Worm (Caenorhabditis elegans) whole organism, late embryonic: ENCODE results near the gene K10D2.8.

Experiments
- C08G9.2 ChIP-seq: sonication (generic microtip); optimal IDR thresholded peaks from 2 replicates; lab custom pipeline; 2016; ENCODE audit warnings: mild to moderate bottlenecking, missing genetic modification characterization, moderate library complexity, missing compliant biosample characterization
- C38D4.7 ChIP-seq: fragments of 200-800 bp; sonication (Bioruptor generic); optimal IDR thresholded peaks from 2 replicates; lab custom pipeline; 2018; ENCODE audit warnings: mild to moderate bottlenecking, missing genetic modification characterization, moderate library complexity, missing compliant biosample characterization
- K02D7.2 ChIP-seq: sonication (generic microtip); optimal IDR thresholded peaks from 2 replicates; lab custom pipeline; 2017; ENCODE audit warnings: mild to moderate bottlenecking, missing genetic modification characterization, missing compliant biosample characterization
- ama-1 ChIP-seq: fragments of 150-350 bp; optimal IDR thresholded peaks from 2 replicates; lab custom pipeline; 2014
- ceh-14 ChIP-seq: sonication (generic microtip); optimal IDR thresholded peaks from 2 replicates; lab custom pipeline; 2016; ENCODE audit warnings: missing genotype, missing genetic modification characterization, missing compliant biosample characterization
- ceh-18 ChIP-seq: sonication (generic microtip); optimal IDR thresholded peaks from 2 replicates; lab custom pipeline; 2016; ENCODE audit warnings: missing genetic modification characterization, missing compliant biosample characterization
- ceh-2 ChIP-seq: sonication (generic microtip); optimal IDR thresholded peaks from 2 replicates; lab custom pipeline; 2016; ENCODE audit warnings: missing genotype, missing genetic modification characterization, missing compliant biosample characterization
- ceh-22 ChIP-seq: sonication (generic microtip); optimal IDR thresholded peaks from 2 replicates; lab custom pipeline; 2017; ENCODE audit warnings: missing biosample characterization, missing genetic modification characterization
- ceh-30 ChIP-seq: fragments of 150-350 bp; optimal IDR thresholded peaks from 2 replicates; lab custom pipeline; 2014; ENCODE audit warnings: missing biosample characterization, missing genetic modification characterization
- ceh-48 ChIP-seq: sonication (generic microtip); optimal IDR thresholded peaks from 2 replicates; lab custom pipeline; 2016; ENCODE audit warnings: missing genetic modification characterization, inconsistent platforms, missing compliant biosample characterization
- dmd-4 ChIP-seq: sonication (generic microtip); optimal IDR thresholded peaks from 2 replicates; lab custom pipeline; 2016; ENCODE audit warnings: borderline replicate concordance, missing genetic modification characterization, missing compliant biosample characterization
- dve-1 ChIP-seq: sonication (generic microtip); optimal IDR thresholded peaks from 2 replicates; lab custom pipeline; 2017; ENCODE audit warnings: antibody characterized with exemption, mild to moderate bottlenecking, missing genetic modification characterization, missing compliant biosample characterization
- elt-4 ChIP-seq: sonication (generic microtip); optimal IDR thresholded peaks from 2 replicates; lab custom pipeline; 2016; ENCODE audit warnings: missing genetic modification characterization, missing compliant biosample characterization
- ets-4 ChIP-seq: sonication (generic microtip); optimal IDR thresholded peaks from 2 replicates; lab custom pipeline; 2016; ENCODE audit warnings: missing genetic modification characterization, missing compliant biosample characterization
- fkh-10 ChIP-seq: fragments of 150-350 bp; optimal IDR thresholded peaks from 2 replicates; lab custom pipeline; 2014; ENCODE audit warnings: missing biosample characterization, missing genetic modification reagents, missing genetic modification characterization
- fkh-6 ChIP-seq: sonication (generic microtip); optimal IDR thresholded peaks from 2 replicates; lab custom pipeline; 2016; ENCODE audit warnings: missing genetic modification characterization, missing compliant biosample characterization
- gmeb-2 ChIP-seq: sonication (generic microtip); optimal IDR thresholded peaks from 2 replicates; lab custom pipeline; 2016; ENCODE audit warnings: missing genetic modification characterization, inconsistent platforms, missing compliant biosample characterization
- hlh-13 ChIP-seq: fragments of 200-800 bp; sonication (Bioruptor generic); optimal IDR thresholded peaks from 2 replicates; lab custom pipeline; 2018; ENCODE audit warnings: mild to moderate bottlenecking, missing genetic modification characterization, missing compliant biosample characterization
- hlh-15 ChIP-seq: sonication (generic microtip); optimal IDR thresholded peaks from 2 replicates; lab custom pipeline; 2016; ENCODE audit warnings: missing genetic modification characterization, missing compliant biosample characterization
- hlh-6 ChIP-seq: sonication (generic microtip); optimal IDR thresholded peaks from 2 replicates; lab custom pipeline; 2016; ENCODE audit warnings: missing genotype, missing genetic modification characterization, missing compliant biosample characterization
- lin-11 ChIP-seq: fragments of 200-800 bp; sonication (Bioruptor generic); optimal IDR thresholded peaks from 2 replicates; lab custom pipeline; 2018; ENCODE audit warnings: mild to moderate bottlenecking, missing genetic modification characterization, missing compliant biosample characterization
- nhr-232 ChIP-seq: sonication (generic microtip); optimal IDR thresholded peaks from 2 replicates; lab custom pipeline; 2016; ENCODE audit warnings: missing genetic modification characterization, missing compliant biosample characterization
- npax-4 ChIP-seq: sonication (generic microtip); optimal IDR thresholded peaks from 2 replicates; lab custom pipeline; 2016; ENCODE audit warnings: missing genetic modification characterization, missing compliant biosample characterization
- pag-3 ChIP-seq: sonication (generic microtip); optimal IDR thresholded peaks from 2 replicates; lab custom pipeline; 2016; ENCODE audit warnings: missing compliant biosample characterization, missing genetic modification characterization, borderline replicate concordance
- pat-9 ChIP-seq: fragments of 200-800 bp; sonication (Bioruptor generic); optimal IDR thresholded peaks from 2 replicates; lab custom pipeline; 2018; ENCODE audit warnings: mild to moderate bottlenecking, missing genetic modification characterization, moderate library complexity, missing compliant biosample characterization
- pha-2 ChIP-seq: sonication (generic microtip); optimal IDR thresholded peaks from 2 replicates; lab custom pipeline; 2017; ENCODE audit warnings: mild to moderate bottlenecking, missing genetic modification characterization, missing compliant biosample characterization
- pqm-1 ChIP-seq: sonication (generic microtip); optimal IDR thresholded peaks from 2 replicates; lab custom pipeline; 2016; ENCODE audit warnings: missing genetic modification characterization, missing compliant biosample characterization
- ref-2 ChIP-seq: sonication (generic microtip); optimal IDR thresholded peaks from 2 replicates; lab custom pipeline; 2016; ENCODE audit warnings: missing genetic modification characterization, missing compliant biosample characterization
- rnt-1 ChIP-seq: sonication (generic microtip); optimal IDR thresholded peaks from 2 replicates; lab custom pipeline; 2016; ENCODE audit warnings: missing genetic modification characterization, missing compliant biosample characterization
- sox-2 ChIP-seq: fragments of 200-800 bp; sonication (Bioruptor generic); IDR thresholded peaks from 2 replicates; pipeline ENCODE4 v1.3.6; 2022; ENCODE audit warnings: missing genetic modification reagents, missing genetic modification characterization, missing compliant biosample characterization
- tbx-7 ChIP-seq: sonication (generic microtip); optimal IDR thresholded peaks from 2 replicates; lab custom pipeline; 2016; ENCODE audit warnings: missing genotype, missing genetic modification characterization, missing compliant biosample characterization
- unc-3 ChIP-seq, 2 experiments: fragments of 200-800 bp in 1 of 2; sonication (Bioruptor generic) in 1 of 2; sonication (generic microtip) in 1 of 2; conservative IDR thresholded peaks in 1 of 2; optimal IDR thresholded peaks in 1 of 2; 2 replicates each; pipeline versions ENCODE4 v1.3.6 to Lab custom; 2016 to 2022; ENCODE audit warnings: missing compliant biosample characterization in 2 of 2, missing genetic modification characterization in 2 of 2, missing genetic modification reagents in 1 of 2
- unc-42 ChIP-seq: sonication (generic microtip); optimal IDR thresholded peaks from 2 replicates; lab custom pipeline; 2016; ENCODE audit warnings: missing genotype, missing genetic modification characterization, missing compliant biosample characterization
- unc-55 ChIP-seq: sonication (generic microtip); optimal IDR thresholded peaks from 2 replicates; lab custom pipeline; 2017; ENCODE audit warnings: missing biosample characterization, missing genetic modification reagents, missing genetic modification characterization
- ztf-16 ChIP-seq: sonication (generic microtip); optimal IDR thresholded peaks from 2 replicates; lab custom pipeline; 2017; ENCODE audit warnings: missing genetic modification characterization, missing compliant biosample characterization

Gene K10D2.8

DNA sequence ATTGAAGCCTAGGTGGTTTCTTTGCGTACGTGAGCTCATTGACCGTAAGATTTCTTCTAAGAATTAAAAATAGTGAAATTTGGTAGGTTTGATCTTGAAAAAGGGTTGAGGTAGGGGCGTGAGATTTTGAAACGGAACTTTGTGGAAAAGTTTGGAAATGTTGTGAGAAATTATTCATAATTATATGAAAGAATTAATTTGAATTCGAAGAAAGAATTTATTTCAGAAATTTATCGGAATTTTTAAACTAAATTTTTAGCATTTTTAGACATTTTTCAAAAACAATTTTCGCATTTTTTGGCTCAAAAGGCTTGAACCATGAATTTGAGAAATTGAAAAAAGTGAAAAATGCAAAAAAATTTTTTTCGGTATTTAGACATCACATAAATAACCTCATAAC, 25.6 kb downstream of the K10D2.8 start:
- no peak for TF ChIP-seq pat-9
- TF ChIP-seq ets-4 (tag; lab: Kevin White, UChicago) = no peak
- no peak for TF ChIP-seq pqm-1 (tag; lab: Kevin White, UChicago)
- TF ChIP-seq hlh-15 = no peak
- no peak for TF ChIP-seq ztf-16
- TF ChIP-seq ceh-14 (tag; lab: Kevin White, UChicago) = no peak
- TF ChIP-seq K02D7.2 (tag; lab: Kevin White, UChicago) = no peak
- no peak for TF ChIP-seq dmd-4
- no peak for TF ChIP-seq sox-2
- TF ChIP-seq fkh-6 (tag; lab: Kevin White, UChicago) = no peak
- TF ChIP-seq nhr-232 (tag; lab: Kevin White, UChicago) = no peak
- no peak for TF ChIP-seq ceh-48 (tag; lab: Kevin White, UChicago)
- TF ChIP-seq hlh-13 (GFP tag; lab: Kevin White, UChicago) = no peak
- TF ChIP-seq C38D4.7 (GFP tag; lab: Kevin White, UChicago) = no peak
- no peak for TF ChIP-seq unc-42
- TF ChIP-seq hlh-6 = no peak
- TF ChIP-seq, all 69 proteins: peak for 0

ce11 chrIII:5215375-5215774, 26.8 kb downstream of the K10D2.8 start, which contains the start of gene ZC155.4:
Gene ZC155.4, minus strand, starts transcription at chrIII:5215475.
- TF ChIP-seq C08G9.2 (tag; lab: Kevin White, UChicago) = no peak
- TF ChIP-seq pha-2 = no peak
- TF ChIP-seq rnt-1 (tag; lab: Kevin White, UChicago) = no peak

DNA sequence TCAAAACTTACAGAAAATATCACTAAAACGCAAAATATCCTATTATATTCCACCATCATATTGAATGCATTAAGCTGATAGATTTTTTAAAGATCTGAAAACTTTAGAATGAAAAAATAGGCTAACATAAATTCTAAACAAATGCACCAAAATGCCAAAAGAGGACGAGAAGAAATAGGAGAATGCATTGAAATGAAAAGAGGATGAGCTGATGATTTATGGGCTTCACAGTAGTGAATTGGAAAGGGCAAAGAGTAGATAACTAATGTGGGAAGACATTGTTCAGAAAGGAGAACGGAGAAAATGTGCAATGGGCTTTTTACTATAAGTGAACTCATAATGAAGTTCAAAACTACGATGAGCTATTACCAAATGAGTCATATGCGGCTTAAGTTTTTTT, 29.0 kb downstream of the K10D2.8 start, which contains the start of gene cutl-19:
Gene cutl-19, minus strand, starts transcription at position 101 of the 400 bp plus-strand sequence.
- TF ChIP-seq ceh-2 = no peak
- TF ChIP-seq ceh-18 = no peak
- TF ChIP-seq dve-1 (tag; lab: Kevin White, UChicago) = no peak
- TF ChIP-seq ceh-30 (tag; lab: Kevin White, UChicago) = no peak
- TF ChIP-seq npax-4 (tag; lab: Kevin White, UChicago) = no peak
- TF ChIP-seq ama-1 (lab: Kevin White, UChicago) = no peak
- no peak for TF ChIP-seq fkh-10 (GFP tag; lab: Kevin White, UChicago)
- TF ChIP-seq fkh-6 (tag; lab: Kevin White, UChicago) = no peak
- TF ChIP-seq C38D4.7 (GFP tag; lab: Kevin White, UChicago) = no peak
- no peak for TF ChIP-seq pag-3 (tag; lab: Kevin White, UChicago)
- no peak for TF ChIP-seq ref-2
- no peak for TF ChIP-seq gmeb-2 (tag; lab: Kevin White, UChicago)
- no peak for TF ChIP-seq tbx-7
- TF ChIP-seq, all 69 proteins: peak for 0

DNA sequence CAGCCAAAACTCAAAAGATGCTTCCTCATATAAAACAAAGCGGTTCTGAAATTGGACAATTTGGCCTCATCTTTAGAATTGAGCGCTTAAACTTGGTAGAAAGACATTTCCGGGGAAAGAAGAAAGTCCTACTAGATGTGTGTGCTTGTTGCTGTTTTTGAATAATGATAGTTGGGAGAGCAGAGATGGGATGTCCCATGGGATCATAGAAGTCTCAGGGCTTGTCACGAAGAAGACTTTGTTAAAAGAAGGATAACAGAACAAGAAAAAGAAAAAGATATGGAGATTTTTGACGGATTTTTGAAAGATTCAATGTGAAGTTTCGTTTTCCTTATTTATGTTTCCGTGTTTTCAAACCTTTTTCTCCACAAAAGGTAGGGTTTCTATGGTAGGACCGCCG, 30.2 kb downstream of the K10D2.8 start, which contains the start of gene ZC155.2:
Gene ZC155.2, plus strand, starts transcription at position 301 of the 400 bp plus-strand sequence.
- TF ChIP-seq unc-55 (GFP tag; lab: Kevin White, UChicago) = no peak
- no peak for TF ChIP-seq lin-11 (tag; lab: Kevin White, UChicago)
- TF ChIP-seq unc-3 (GFP tag; conservative IDR thresholded peaks at IDR 0.05; lab: Robert Waterston, UW) = no peak
- peak; percentile 33 for TF ChIP-seq unc-3 (tag; optimal IDR thresholded peaks at IDR 0.05; lab: Kevin White, UChicago)

- TF ChIP-seq npax-4 (tag; lab: Kevin White, UChicago) (no peak), elt-4 (no peak), ceh-22 (tag; lab: Kevin White, UChicago) (no peak), sox-2 (no peak)
Measured at ce11 chrIII:5221820-5222219, 33.3 kb downstream of the K10D2.8 start.
